ENCODE assay signal across 3 worm cellular contexts in genomic region chrIII:5855637-5856179, ce11.
TF ChIP-seq lines count a peak whose summit lies in the region.

cct-6 (minus strand) TSS chrIII:5855687.
alh-9 (plus strand) TSS chrIII:5856018.

TF ChIP-seq in whole organism, L2 larva, 48 proteins besides CTCF, POLR2A, EP300 and RAD21 (continued from another document):
- TF ChIP-seq nhr-11 (tag; optimal IDR thresholded peaks at IDR 0.05; lab: Kevin White, UChicago) (no peak), sma-3 (GFP tag; optimal IDR thresholded peaks at IDR 0.05; lab: Kevin White, UChicago) (peak; percentile 80), ztf-11 (tag; optimal IDR thresholded peaks at IDR 0.05; lab: Kevin White, UChicago) (no peak), mab-5 (tag; optimal IDR thresholded peaks at IDR 0.05; lab: Kevin White, UChicago) (peak; percentile 46), sem-4 (tag; optimal IDR thresholded peaks at IDR 0.05; lab: Kevin White, UChicago) (peak; percentile 2), R02D3.7 (tag; optimal IDR thresholded peaks at IDR 0.05; lab: Kevin White, UChicago) (peak; percentile 70), nhr-77 (tag; optimal IDR thresholded peaks at IDR 0.05; lab: Kevin White, UChicago) (no peak), aly-2 (tag; optimal IDR thresholded peaks at IDR 0.05; lab: Kevin White, UChicago) (no peak), ztf-4 (tag; optimal IDR thresholded peaks at IDR 0.05; lab: Kevin White, UChicago) (peak; percentile 19), nhr-25 (tag; optimal IDR thresholded peaks at IDR 0.05; lab: Kevin White, UChicago) (peak; percentile 84), fos-1 (tag; optimal IDR thresholded peaks at IDR 0.05; lab: Kevin White, UChicago) (peak; percentile 56)

TF ChIP-seq in whole organism, L4 larva, 104 proteins besides CTCF, POLR2A, EP300 and RAD21 (continued from another document):
- TF ChIP-seq pqm-1 (tag; optimal IDR thresholded peaks at IDR 0.05; lab: Kevin White, UChicago) (peak; percentile 2), T26A8.4 (GFP tag; IDR thresholded peaks at IDR 0.05; lab: Robert Waterston, UW) (0 out of 2 replicates have a peak, but pooled peaks have one; percentile 53), pha-4 (GFP tag; IDR thresholded peaks at IDR 0.05; lab: Robert Waterston, UW) (peak; percentile 14; the same call in 1 of the 2 replicates), pha-4 (tag; optimal IDR thresholded peaks at IDR 0.05; lab: Kevin White, UChicago) (peak; percentile 93), unc-130 (GFP tag; optimal IDR thresholded peaks at IDR 0.05; lab: Kevin White, UChicago) (peak; percentile 40), lim-7 (GFP tag; IDR thresholded peaks at IDR 0.05; lab: Robert Waterston, UW) (no peak), unc-62 (GFP tag; optimal IDR thresholded peaks at IDR 0.05 in 1 of 2; lab: Kevin White, UChicago) (no peak), unc-62 (tag; optimal IDR thresholded peaks at IDR 0.05; lab: Kevin White, UChicago) (no peak), lsy-2 (tag; optimal IDR thresholded peaks at IDR 0.05; lab: Kevin White, UChicago) (peak in 1 of 2 experiments; percentile 94), hlh-11 (tag; optimal IDR thresholded peaks at IDR 0.05; lab: Kevin White, UChicago) (peak; percentile 61), nhr-77 (tag; optimal IDR thresholded peaks at IDR 0.05; lab: Kevin White, UChicago) (peak; percentile 66), lin-39 (tag; optimal IDR thresholded peaks at IDR 0.05; lab: Kevin White, UChicago) (no peak), zfp-2 (tag; optimal IDR thresholded peaks at IDR 0.05; lab: Kevin White, UChicago) (no peak), ZK546.5 (tag; optimal IDR thresholded peaks at IDR 0.05; lab: Kevin White, UChicago) (no peak), mep-1 (tag; optimal IDR thresholded peaks at IDR 0.05; lab: Kevin White, UChicago) (peak; percentile 87), R02D3.7 (tag; optimal IDR thresholded peaks at IDR 0.05; lab: Kevin White, UChicago) (peak; percentile 74), daf-16 (GFP tag; optimal IDR thresholded peaks at IDR 0.05; lab: Kevin White, UChicago) (peak in 1 of 2 experiments; percentile 17), daf-16 (tag; optimal IDR thresholded peaks at IDR 0.05; lab: Kevin White, UChicago) (peak; percentile 65), ceh-82 (tag; optimal IDR thresholded peaks at IDR 0.05; lab: Kevin White, UChicago) (no peak), dmd-6 (GFP tag; IDR thresholded peaks at IDR 0.05; lab: Robert Waterston, UW) (peak; percentile 35; the same call in 1 of the 2 replicates), hif-1 (tag; optimal IDR thresholded peaks at IDR 0.05; lab: Kevin White, UChicago) (peak in 1 of 2 experiments; percentile 59), mdt-29 (GFP tag; IDR thresholded peaks at IDR 0.05; lab: Robert Waterston, UW) (no peak), ceh-44 (GFP tag; IDR thresholded peaks at IDR 0.05; lab: Robert Waterston, UW) (no peak), nhr-6 (tag; optimal IDR thresholded peaks at IDR 0.05; lab: Kevin White, UChicago) (peak; percentile 81)

TF ChIP-seq in whole organism, late embryonic, 69 proteins besides CTCF, POLR2A, EP300 and RAD21 (continued from another document):
- TF ChIP-seq unc-42 (tag; optimal IDR thresholded peaks at IDR 0.05; lab: Kevin White, UChicago) (peak; percentile 73), ceh-14 (tag; optimal IDR thresholded peaks at IDR 0.05; lab: Kevin White, UChicago) (no peak)
